Worm (Caenorhabditis elegans): Measurements from ENCODE around the gene frm-5.1.
A peak's percentile ranks its signal among the peaks of the same experiment; 100 is the strongest.

Gene frm-5.1

DNA sequence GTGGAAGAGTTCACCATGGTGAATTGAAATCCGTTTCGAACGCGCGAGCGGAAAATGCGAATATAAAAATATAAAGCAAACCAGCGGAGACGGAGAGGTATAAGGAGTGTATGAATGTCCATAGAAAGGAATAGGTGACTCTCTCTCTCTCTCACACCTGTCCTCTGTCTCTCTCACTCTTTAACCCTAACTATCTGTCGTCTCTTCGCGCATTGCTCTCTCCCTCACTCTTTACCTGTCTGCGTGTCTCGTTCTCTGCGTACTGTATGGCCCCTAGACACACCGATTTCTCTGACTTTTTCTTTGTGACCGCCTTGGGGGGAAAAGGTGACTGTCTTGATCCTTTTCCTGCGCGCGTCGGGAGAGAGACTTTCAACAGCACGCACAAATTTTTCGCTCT is 2.5 kb upstream of the frm-5.1 start:
- TF ChIP-seq unc-39 (tag; optimal IDR thresholded peaks at IDR 0.05) (no peak), sem-4 (tag; optimal IDR thresholded peaks at IDR 0.05) (peak; percentile 34), crh-2 (tag; optimal IDR thresholded peaks at IDR 0.05) (peak; percentile 16), mbf-1 (tag; optimal IDR thresholded peaks at IDR 0.05) (no peak), R02D3.7 (tag; optimal IDR thresholded peaks at IDR 0.05) (no peak), nhr-237 (tag; optimal IDR thresholded peaks at IDR 0.05) (no peak), nhr-23 (tag; optimal IDR thresholded peaks at IDR 0.05) (no peak), nhr-12 (tag; optimal IDR thresholded peaks at IDR 0.05) (no peak), fos-1 (tag; optimal IDR thresholded peaks at IDR 0.05) (peak; percentile 84), skn-1 (tag; optimal IDR thresholded peaks at IDR 0.05) (no peak), ztf-1 (GFP tag; conservative IDR thresholded peaks at IDR 0.05) (no peak), lin-11 (tag; optimal IDR thresholded peaks at IDR 0.05) (no peak), ceh-82 (tag; optimal IDR thresholded peaks at IDR 0.05) (no peak), nhr-21 (tag; optimal IDR thresholded peaks at IDR 0.05) (peak; percentile 77), sma-3 (GFP tag; optimal IDR thresholded peaks at IDR 0.05) (peak; percentile 75), nhr-25 (tag; optimal IDR thresholded peaks at IDR 0.05) (peak; percentile 82), dmd-4 (tag; optimal IDR thresholded peaks at IDR 0.05) (no peak), lin-39 (tag; optimal IDR thresholded peaks at IDR 0.05) (no peak), egl-27 (tag; optimal IDR thresholded peaks at IDR 0.05) (peak; percentile 69), unc-55 (GFP tag; optimal IDR thresholded peaks at IDR 0.05) (no peak), zag-1 (tag; optimal IDR thresholded peaks at IDR 0.05) (no peak), ztf-4 (tag; optimal IDR thresholded peaks at IDR 0.05) (peak; percentile 15), elt-1 (tag; optimal IDR thresholded peaks at IDR 0.05) (no peak), lin-13 (GFP tag; optimal IDR thresholded peaks at IDR 0.05) (no peak), sma-9 (GFP tag; optimal IDR thresholded peaks at IDR 0.05) (peak; percentile 79), sma-9 (tag; optimal IDR thresholded peaks at IDR 0.05) (no peak), elt-3 (tag; optimal IDR thresholded peaks at IDR 0.05) (no peak), snpc-4 (tag; optimal IDR thresholded peaks at IDR 0.05) (no peak), Y55F3AM.14 (GFP tag; optimal IDR thresholded peaks at IDR 0.05) (no peak), mab-5 (tag; optimal IDR thresholded peaks at IDR 0.05) (no peak), aly-2 (tag; optimal IDR thresholded peaks at IDR 0.05) (no peak), alr-1 (tag; optimal IDR thresholded peaks at IDR 0.05) (no peak), C34F6.9 (tag; optimal IDR thresholded peaks at IDR 0.05) (peak; percentile 42), ceh-16 (tag; optimal IDR thresholded peaks at IDR 0.05) (no peak), nhr-11 (tag; optimal IDR thresholded peaks at IDR 0.05) (no peak), ama-1 (optimal IDR thresholded peaks at IDR 0.05) (no peak), F13H6.1 (tag; optimal IDR thresholded peaks at IDR 0.05) (peak; percentile 62), blmp-1 (tag; optimal IDR thresholded peaks at IDR 0.05; ENCODE audit: insufficient read depth) (peak; percentile 82), ztf-11 (tag; optimal IDR thresholded peaks at IDR 0.05) (no peak), nhr-129 (tag; optimal IDR thresholded peaks at IDR 0.05) (peak; percentile 74), mdl-1 (tag; optimal IDR thresholded peaks at IDR 0.05) (no peak), ZK546.5 (tag; optimal IDR thresholded peaks at IDR 0.05) (no peak), nhr-6 (tag; optimal IDR thresholded peaks at IDR 0.05) (no peak), nhr-10 (tag; optimal IDR thresholded peaks at IDR 0.05) (no peak), lsy-2 (tag; optimal IDR thresholded peaks at IDR 0.05) (peak in 1 of 2 experiments; percentile 50), unc-62 (GFP tag; optimal IDR thresholded peaks at IDR 0.05) (no peak), nhr-77 (tag; optimal IDR thresholded peaks at IDR 0.05) (no peak), gmeb-1 (tag; optimal IDR thresholded peaks at IDR 0.05) (peak; percentile 41), peb-1 (tag; optimal IDR thresholded peaks at IDR 0.05) (no peak)
